Fruit fly (Drosophila melanogaster) whole organism, embryonic: ENCODE results near the gene Nagk.

Experiments used
- Asciz ChIP-seq: fragments of 200-800 bp; sonication (Bioruptor generic); optimal IDR thresholded peaks from 2 replicates; lab custom pipeline; 2017; ENCODE audit warnings: missing biosample characterization, mild to moderate bottlenecking, missing genetic modification characterization, missing genetic modification reagents
- Blimp-1 ChIP-seq: fragments of 200-800 bp; sonication (Bioruptor generic); optimal IDR thresholded peaks from 3 replicates; lab custom pipeline; 2018; ENCODE audit warnings: missing biosample characterization, missing genetic modification characterization, mild to moderate bottlenecking, moderate library complexity, missing genetic modification reagents
- Bteb2 ChIP-seq: fragments of 200-800 bp; sonication (Bioruptor generic); optimal IDR thresholded peaks from 2 replicates; lab custom pipeline; 2016; ENCODE audit warnings: missing biosample characterization, missing genetic modification characterization
- CG10147 ChIP-seq: fragments of 200-800 bp; sonication (Bioruptor generic); optimal IDR thresholded peaks from 2 replicates; lab custom pipeline; 2019; ENCODE audit warnings: missing biosample characterization, mild to moderate bottlenecking, missing genetic modification characterization, moderate library complexity
- CG13424 ChIP-seq: fragments of 200-800 bp; sonication (Bioruptor generic); optimal IDR thresholded peaks from 2 replicates; lab custom pipeline; 2019; ENCODE audit warnings: missing biosample characterization, mild to moderate bottlenecking, missing genetic modification characterization, moderate library complexity
- CG13624 ChIP-seq: fragments of 200-800 bp; sonication (Bioruptor generic); optimal IDR thresholded peaks from 2 replicates; lab custom pipeline; 2016; ENCODE audit warnings: missing biosample characterization, missing genetic modification characterization
- CG17359 ChIP-seq: fragments of 200-800 bp; sonication (Bioruptor generic); optimal IDR thresholded peaks from 3 replicates; lab custom pipeline; 2018; ENCODE audit warnings: missing biosample characterization, mild to moderate bottlenecking, missing genetic modification characterization, moderate library complexity
- CG2120 ChIP-seq: fragments of 200-800 bp; sonication (Bioruptor generic); optimal IDR thresholded peaks from 3 replicates; lab custom pipeline; 2016; ENCODE audit warnings: missing biosample characterization, missing genetic modification characterization
- CG30403 ChIP-seq: fragments of 200-800 bp; sonication (Bioruptor generic); optimal IDR thresholded peaks from 3 replicates; lab custom pipeline; 2016; ENCODE audit warnings: missing biosample characterization, missing genetic modification characterization
- CG31224 ChIP-seq: fragments of 200-800 bp; sonication (Bioruptor generic); IDR thresholded peaks from 2 replicates; pipeline ENCODE4 v1.3.6; 2022; ENCODE audit warnings: missing biosample characterization, missing genetic modification characterization
- CG3281 ChIP-seq: fragments of 200-800 bp; sonication (Bioruptor generic); optimal IDR thresholded peaks from 3 replicates; lab custom pipeline; 2017; ENCODE audit warnings: missing biosample characterization, mild to moderate bottlenecking, missing genetic modification characterization
- CG4424 ChIP-seq: fragments of 200-800 bp; sonication (Bioruptor generic); optimal IDR thresholded peaks from 3 replicates; lab custom pipeline; 2016; ENCODE audit warnings: missing biosample characterization, missing genetic modification characterization
- CG6765 ChIP-seq: fragments of 200-800 bp; sonication (Bioruptor generic); optimal IDR thresholded peaks from 3 replicates; lab custom pipeline; 2017; ENCODE audit warnings: missing biosample characterization, mild to moderate bottlenecking, missing genetic modification characterization
- CG8388 ChIP-seq: fragments of 200-800 bp; sonication (Bioruptor generic); optimal IDR thresholded peaks from 2 replicates; lab custom pipeline; 2019; ENCODE audit warnings: missing biosample characterization, mild to moderate bottlenecking, missing genetic modification characterization, moderate library complexity
- CG9215 ChIP-seq: fragments of 200-800 bp; sonication (Bioruptor generic); IDR thresholded peaks from 2 replicates; pipeline ENCODE4 v1.3.6; 2022; ENCODE audit warnings: missing biosample characterization, missing genetic modification characterization
- CG9727 ChIP-seq: fragments of 200-800 bp; sonication (Bioruptor generic); optimal IDR thresholded peaks from 3 replicates; lab custom pipeline; 2017; ENCODE audit warnings: missing biosample characterization, mild to moderate bottlenecking, missing genetic modification characterization
- CoRest ChIP-seq: fragments of 200-800 bp; sonication (Bioruptor generic); optimal IDR thresholded peaks from 3 replicates; lab custom pipeline; 2018; ENCODE audit warnings: missing biosample characterization, mild to moderate bottlenecking, missing genetic modification characterization, moderate library complexity
- E2f2 ChIP-seq: fragments of 200-800 bp; sonication (Bioruptor generic); IDR thresholded peaks from 2 replicates; pipeline ENCODE4 v1.3.6; 2022; ENCODE audit warnings: missing biosample characterization, missing genetic modification characterization
- Eip74EF ChIP-seq, 2 experiments: fragments of 200-800 bp in 1 of 2; fragments of >200 bp in 1 of 2; sonication (Bioruptor generic) in 1 of 2; optimal IDR thresholded peaks; 2 replicates each; lab custom pipeline; 2017 to 2019; ENCODE audit warnings: missing biosample characterization in 2 of 2, missing genetic modification characterization in 2 of 2, mild to moderate bottlenecking in 1 of 2, moderate library complexity in 1 of 2
- GATAe ChIP-seq: fragments of 200-800 bp; sonication (Bioruptor generic); conservative IDR thresholded peaks from 2 replicates; pipeline ENCODE4 v1.3.6; 2022; ENCODE audit warnings: missing biosample characterization, missing genetic modification characterization
- Hmr ChIP-seq: fragments of 200-800 bp; sonication (Bioruptor generic); optimal IDR thresholded peaks from 3 replicates; lab custom pipeline; 2017; ENCODE audit warnings: mild to moderate bottlenecking, missing biosample characterization, missing genetic modification reagents, missing genetic modification characterization
- Hr39 ChIP-seq: fragments of >200 bp; optimal IDR thresholded peaks from 2 replicates; lab custom pipeline; 2017
- Hr51 ChIP-seq, 2 experiments: fragments of 200-800 bp; sonication (Bioruptor generic); optimal IDR thresholded peaks; 2 replicates in 1 of 2; 3 replicates in 1 of 2; lab custom pipeline; 2016 to 2018; ENCODE audit warnings: missing biosample characterization in 2 of 2, missing genetic modification characterization in 2 of 2, mild to moderate bottlenecking in 1 of 2, moderate library complexity in 1 of 2
- Oli ChIP-seq: fragments of 200-800 bp; sonication (Bioruptor generic); optimal IDR thresholded peaks from 2 replicates; lab custom pipeline; 2018; ENCODE audit warnings: missing biosample characterization, mild to moderate bottlenecking, missing genetic modification characterization, moderate library complexity
- Sox102F ChIP-seq: fragments of 200-800 bp; sonication (Bioruptor generic); optimal IDR thresholded peaks from 2 replicates; lab custom pipeline; 2018; ENCODE audit warnings: missing biosample characterization, mild to moderate bottlenecking, missing genetic modification characterization, moderate library complexity
- Stat92E ChIP-seq, 3 experiments: fragments of >200 bp in 2 of 3; fragments of 200-800 bp in 1 of 3; sonication (Bioruptor generic) in 1 of 3; optimal IDR thresholded peaks; 2 replicates each; lab custom pipeline; 2017 to 2019; ENCODE audit warnings: missing biosample characterization in 3 of 3, missing genetic modification characterization in 3 of 3, mild to moderate bottlenecking in 1 of 3, moderate library complexity in 1 of 3
- Trl ChIP-seq, 3 experiments: fragments of >200 bp in 2 of 3; fragments of 200-800 bp in 1 of 3; sonication (Bioruptor generic) in 1 of 3; optimal IDR thresholded peaks; 2 replicates in 1 of 3; 3 replicates in 2 of 3; lab custom pipeline; 2016 to 2017; ENCODE audit warnings: missing biosample characterization in 1 of 3, missing genetic modification characterization in 1 of 3
- az2 ChIP-seq: fragments of 200-800 bp; sonication (Bioruptor generic); optimal IDR thresholded peaks from 3 replicates; lab custom pipeline; 2016; ENCODE audit warnings: missing biosample characterization, missing genetic modification characterization
- bcd ChIP-seq: fragments of 200-800 bp; sonication (Bioruptor generic); optimal IDR thresholded peaks from 2 replicates; lab custom pipeline; 2017; ENCODE audit warnings: missing biosample characterization, mild to moderate bottlenecking, missing genetic modification characterization
- caup ChIP-seq: fragments of 200-800 bp; sonication (Bioruptor generic); optimal IDR thresholded peaks from 3 replicates; lab custom pipeline; 2017; ENCODE audit warnings: missing biosample characterization, mild to moderate bottlenecking, missing genetic modification characterization, moderate library complexity; ENCODE audit not compliant: severe bottlenecking
- chif ChIP-seq, 2 experiments: fragments of 200-800 bp; sonication (Bioruptor generic); optimal IDR thresholded peaks; 3 replicates each; lab custom pipeline; 2016; ENCODE audit warnings: missing biosample characterization in 2 of 2, missing genetic modification characterization in 2 of 2
- crc ChIP-seq: fragments of 200-800 bp; sonication (Bioruptor generic); optimal IDR thresholded peaks from 2 replicates; lab custom pipeline; 2016; ENCODE audit warnings: missing biosample characterization, missing genetic modification characterization
- crol ChIP-seq: fragments of 200-800 bp; sonication (Bioruptor generic); IDR thresholded peaks from 2 replicates; pipeline ENCODE4 v1.3.6; 2022; ENCODE audit warnings: missing biosample characterization, missing genetic modification characterization
- fd96Cb ChIP-seq: fragments of 200-800 bp; sonication (Bioruptor generic); optimal IDR thresholded peaks from 2 replicates; lab custom pipeline; 2018; ENCODE audit warnings: missing biosample characterization, mild to moderate bottlenecking, missing genetic modification characterization, moderate library complexity
- gcm ChIP-seq: fragments of 200-800 bp; sonication (Bioruptor generic); optimal IDR thresholded peaks from 2 replicates; lab custom pipeline; 2019; ENCODE audit warnings: missing biosample characterization, mild to moderate bottlenecking, missing genetic modification characterization, moderate library complexity
- gem ChIP-seq: fragments of 200-800 bp; sonication (Bioruptor generic); optimal IDR thresholded peaks from 2 replicates; lab custom pipeline; 2019; ENCODE audit warnings: missing biosample characterization, mild to moderate bottlenecking, missing genetic modification characterization, moderate library complexity
- hkb ChIP-seq, 2 experiments: fragments of 200-800 bp in 1 of 2; fragments of >200 bp in 1 of 2; sonication (Bioruptor generic) in 1 of 2; IDR thresholded peaks in 1 of 2; optimal IDR thresholded peaks in 1 of 2; 2 replicates each; pipeline versions ENCODE4 v1.3.6 to Lab custom; 2017 to 2022; ENCODE audit warnings: missing biosample characterization in 1 of 2, missing genetic modification characterization in 1 of 2
- lab ChIP-seq: fragments of 200-800 bp; sonication (Bioruptor generic); optimal IDR thresholded peaks from 3 replicates; lab custom pipeline; 2017; ENCODE audit warnings: missing biosample characterization, missing genetic modification characterization, mild to moderate bottlenecking, moderate library complexity, missing genetic modification reagents
- lbe ChIP-seq: fragments of 200-800 bp; sonication (Bioruptor generic); optimal IDR thresholded peaks from 2 replicates; lab custom pipeline; 2016; ENCODE audit warnings: missing biosample characterization, mild to moderate bottlenecking, missing genetic modification characterization
- phol ChIP-seq: fragments of 200-800 bp; sonication (Bioruptor generic); optimal IDR thresholded peaks from 3 replicates; lab custom pipeline; 2018; ENCODE audit warnings: missing biosample characterization, mild to moderate bottlenecking, missing genetic modification characterization, moderate library complexity
- pnt ChIP-seq: fragments of 200-800 bp; sonication (Bioruptor generic); optimal IDR thresholded peaks from 3 replicates; lab custom pipeline; 2016; ENCODE audit warnings: missing biosample characterization, missing genetic modification characterization
- pros ChIP-seq: fragments of 200-800 bp; sonication (Bioruptor generic); optimal IDR thresholded peaks from 3 replicates; lab custom pipeline; 2019; ENCODE audit warnings: missing biosample characterization, mild to moderate bottlenecking, missing genetic modification characterization, moderate library complexity
- pum ChIP-seq: fragments of 200-800 bp; sonication (Bioruptor generic); optimal IDR thresholded peaks from 2 replicates; lab custom pipeline; 2016; ENCODE audit warnings: missing biosample characterization, missing genetic modification characterization
- sens ChIP-seq: fragments of 200-800 bp; sonication (Bioruptor generic); peaks from one replicate; lab custom pipeline; 2016; ENCODE audit warnings: missing biosample characterization, missing genetic modification characterization
- sqz ChIP-seq: fragments of 200-800 bp; sonication (Bioruptor generic); optimal IDR thresholded peaks from 3 replicates; lab custom pipeline; 2018; ENCODE audit warnings: missing biosample characterization, mild to moderate bottlenecking, missing genetic modification characterization
- tap ChIP-seq: fragments of 200-800 bp; optimal IDR thresholded peaks from 3 replicates; lab custom pipeline; 2019; ENCODE audit warnings: missing biosample characterization, mild to moderate bottlenecking, missing genetic modification characterization, moderate library complexity

Nagk gene

dm6 chr3R:15293005-15293877, 49.8 kb downstream of the Nagk start (continued):
- TF ChIP-seq CG10147 (GFP tag; lab: Kevin White, UChicago), result peak; percentile 19
- peak; percentile 39 for TF ChIP-seq bcd
- TF ChIP-seq CG6765 (GFP tag; lab: Kevin White, UChicago), result peak; percentile 15
- no peak for TF ChIP-seq tap (tag; lab: Kevin White, UChicago)
- TF ChIP-seq CG3281 (GFP tag; lab: Kevin White, UChicago), result peak; percentile 43
- peak; percentile 23 for TF ChIP-seq Blimp-1 (GFP tag; lab: Kevin White, UChicago)
- no peak for TF ChIP-seq pros (GFP tag; lab: Kevin White, UChicago)
- no peak for TF ChIP-seq CG9215 (GFP tag; lab: Robert Waterston, UW)
- TF ChIP-seq CG13624 (GFP tag; lab: Kevin White, UChicago), result peak; percentile 29
- peak in 1 of 2 experiments; percentile 25 for TF ChIP-seq Eip74EF (GFP tag; optimal IDR thresholded peaks at IDR 0.05; lab: Kevin White, UChicago)
- TF ChIP-seq CoRest (tag; lab: Kevin White, UChicago), result peak; percentile 0
- no peak for TF ChIP-seq Hmr (GFP tag; lab: Kevin White, UChicago)
- TF ChIP-seq crol (GFP tag; lab: Robert Waterston, UW), result peak; percentile 11; the same call in 1 of the 2 replicates
- peak; percentile 4 for TF ChIP-seq Bteb2 (GFP tag; lab: Kevin White, UChicago)
- peak; percentile 17 for TF ChIP-seq CG13424 (tag; lab: Kevin White, UChicago)
- TF ChIP-seq Asciz (GFP tag; lab: Kevin White, UChicago), result peak; percentile 38
- no peak for TF ChIP-seq Hr39 (lab: Kevin White, UChicago)
- peak; percentile 17 for TF ChIP-seq lab (GFP tag; lab: Kevin White, UChicago)
- TF ChIP-seq az2, result no peak
- TF ChIP-seq pnt (GFP tag; lab: Kevin White, UChicago), result peak; percentile 25
- TF ChIP-seq fd96Cb, result peak; percentile 25
- peak; percentile 51 for TF ChIP-seq phol (tag; lab: Kevin White, UChicago)
- peak; percentile 20 for TF ChIP-seq pum
- TF ChIP-seq CG31224 (GFP tag; lab: Robert Waterston, UW), result no peak
- peak; percentile 11 for TF ChIP-seq CG4424 (GFP tag; lab: Kevin White, UChicago)
- peak; percentile 10 for TF ChIP-seq CG8388 (GFP tag; lab: Kevin White, UChicago)
- peak in 2 of 3 experiments; percentile 8 to 11 for TF ChIP-seq Stat92E (GFP tag; optimal IDR thresholded peaks at IDR 0.05; lab: Kevin White, UChicago)
- TF ChIP-seq CG9727, result peak; percentile 6
- peak in 1 of 2 experiments; percentile 28 for TF ChIP-seq chif (GFP tag; optimal IDR thresholded peaks at IDR 0.05; lab: Kevin White, UChicago)
- TF ChIP-seq sqz (GFP tag; lab: Kevin White, UChicago), result peak; percentile 44
- peak; percentile 10 for TF ChIP-seq lbe
- TF ChIP-seq gcm (GFP tag; lab: Kevin White, UChicago), result no peak
- TF ChIP-seq Oli (tag; lab: Kevin White, UChicago), result no peak
- TF ChIP-seq GATAe (GFP tag; lab: Robert Waterston, UW), result no peak
- TF ChIP-seq CG17359 (tag; lab: Kevin White, UChicago), result peak; percentile 41
- peak; percentile 45 for TF ChIP-seq CG30403 (GFP tag; lab: Kevin White, UChicago)
- peak; percentile 58 for TF ChIP-seq gem (tag; lab: Kevin White, UChicago)
- no peak for TF ChIP-seq E2f2 (GFP tag; lab: Robert Waterston, UW)
- peak; percentile 45 for TF ChIP-seq CG2120
- no peak for TF ChIP-seq hkb (optimal IDR thresholded peaks at IDR 0.05; lab: Kevin White, UChicago)
- peak; percentile 20; the same call in 1 of the 2 replicates for TF ChIP-seq hkb (GFP tag; IDR thresholded peaks at IDR 0.05; lab: Robert Waterston, UW)
- TF ChIP-seq Sox102F (GFP tag; lab: Kevin White, UChicago), result peak; percentile 50
- TF ChIP-seq sens (GFP tag; lab: Kevin White, UChicago), result peak; percentile 77
- TF ChIP-seq Trl (optimal IDR thresholded peaks at IDR 0.05; lab: Kevin White, UChicago), result peak; percentile 15 to 45
- TF ChIP-seq Trl (GFP tag; optimal IDR thresholded peaks at IDR 0.05; lab: Kevin White, UChicago), result no peak
- peak; percentile 11 for TF ChIP-seq crc (GFP tag; lab: Kevin White, UChicago)
- TF ChIP-seq caup (GFP tag; lab: Kevin White, UChicago), result peak; percentile 8
- peak in 1 of 2 experiments; percentile 18 for TF ChIP-seq Hr51 (GFP tag; optimal IDR thresholded peaks at IDR 0.05; lab: Kevin White, UChicago)
